Worm (Caenorhabditis elegans): Measurements from ENCODE around the gene snai-1.

Gene snai-1

DNA sequence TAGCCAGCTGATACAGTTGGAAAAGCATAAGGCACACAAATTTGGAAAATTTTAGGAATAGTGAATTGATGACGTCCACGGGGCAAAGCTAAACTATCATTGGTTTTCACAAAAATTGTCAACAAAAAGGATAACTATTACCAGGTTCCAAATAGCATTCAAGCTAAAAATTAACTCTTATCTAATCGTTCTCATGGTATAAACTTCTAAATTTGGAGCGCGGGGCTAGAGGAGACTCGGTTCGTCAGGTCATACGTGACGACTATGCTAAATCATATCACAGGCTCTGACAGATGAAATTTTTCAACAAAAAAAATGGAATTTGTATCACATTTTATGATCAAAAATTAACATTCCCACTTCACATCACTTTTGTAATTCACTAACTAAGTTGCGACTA, 14.3 kb downstream of the snai-1 start:
- no peak for TF ChIP-seq ref-1 (GFP tag; conservative IDR thresholded peaks at IDR 0.05)

DNA sequence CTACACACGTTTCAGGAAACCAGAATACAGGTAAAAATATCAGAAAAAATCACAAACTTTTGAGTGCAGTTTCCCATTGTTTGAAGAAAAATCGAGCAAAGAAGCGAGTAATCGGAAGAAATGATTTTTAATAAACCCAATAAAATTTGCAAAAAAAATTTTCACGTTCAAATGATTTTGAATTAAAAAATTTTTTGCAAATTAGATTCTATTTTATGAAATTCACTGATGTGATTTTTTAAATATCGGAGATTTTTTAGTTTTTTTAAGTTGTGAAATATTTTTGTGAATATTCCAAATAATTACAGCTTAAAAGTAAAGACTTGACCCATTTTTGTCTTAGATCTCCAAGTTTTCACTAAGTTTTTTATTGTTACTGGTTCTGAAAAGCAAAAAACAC, 15.3 kb downstream of the snai-1 start, which contains the start of gene pnp-1:
TSS of gene pnp-1 (minus strand) at position 101 of the 400 bp plus-strand sequence.
- no peak for TF ChIP-seq cog-1 (tag; optimal IDR thresholded peaks at IDR 0.05)
- TF ChIP-seq med-1 (GFP tag; optimal IDR thresholded peaks at IDR 0.05; ENCODE audit: insufficient read depth), result no peak
- TF ChIP-seq ztf-29 (GFP tag; IDR thresholded peaks at IDR 0.05), result no peak
- no peak for TF ChIP-seq tab-1 (GFP tag; IDR thresholded peaks at IDR 0.05)
- TF ChIP-seq flt-1 (GFP tag; IDR thresholded peaks at IDR 0.05), result no peak
- TF ChIP-seq T22C8.4 (GFP tag; IDR thresholded peaks at IDR 0.05), result no peak
- TF ChIP-seq ref-1 (GFP tag; conservative IDR thresholded peaks at IDR 0.05), result no peak
- no peak for TF ChIP-seq klf-2 (GFP tag; conservative IDR thresholded peaks at IDR 0.05)
- no peak for TF ChIP-seq ztf-23 (GFP tag; IDR thresholded peaks at IDR 0.05)

DNA sequence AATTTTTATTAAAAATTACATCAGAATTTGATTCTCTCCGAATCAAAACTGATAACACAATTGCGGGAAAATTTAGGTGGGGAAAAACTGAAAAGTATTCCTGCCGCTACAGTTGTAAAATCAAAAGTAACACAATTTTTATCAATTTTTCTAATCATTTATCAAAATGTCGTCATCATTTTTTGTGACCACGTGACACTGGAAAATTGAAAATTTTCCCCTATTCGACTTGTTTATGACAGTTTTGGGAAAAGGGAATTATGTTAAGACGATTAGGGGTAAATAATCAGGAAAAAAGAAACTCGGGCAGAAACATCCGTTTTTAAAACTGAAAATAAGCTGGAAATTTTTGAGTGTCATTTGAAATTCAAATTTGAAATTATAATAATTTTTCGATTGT, 16.7 kb downstream of the snai-1 start:
- TF ChIP-seq klf-2 (GFP tag; conservative IDR thresholded peaks at IDR 0.05) (no peak), med-1 (GFP tag; optimal IDR thresholded peaks at IDR 0.05; ENCODE audit: insufficient read depth) (no peak), ref-1 (GFP tag; conservative IDR thresholded peaks at IDR 0.05) (no peak)

DNA sequence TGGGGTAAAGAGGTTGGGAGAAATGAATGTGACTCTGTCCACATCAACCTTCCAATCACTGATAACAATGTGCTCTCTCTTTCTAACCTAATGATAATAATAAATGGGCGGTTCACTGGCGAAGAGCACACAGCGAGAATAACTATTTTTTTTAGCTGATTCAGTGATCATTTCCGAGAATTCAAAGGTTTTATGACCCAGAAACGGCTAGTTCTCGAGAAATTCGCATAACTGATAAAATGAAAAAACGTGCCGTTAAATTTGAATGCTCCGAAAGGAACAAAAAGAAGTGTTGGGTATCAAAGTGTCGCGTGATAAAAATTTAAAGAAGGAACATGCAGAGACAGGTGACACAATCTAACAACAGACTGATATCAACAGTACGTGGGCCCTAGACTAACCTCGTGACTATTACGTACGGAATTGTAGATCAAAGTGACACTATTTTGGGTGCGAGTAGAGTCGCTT, 17.7 kb downstream of the snai-1 start:
- no peak for TF ChIP-seq T22C8.4 (GFP tag; IDR thresholded peaks at IDR 0.05)

DNA sequence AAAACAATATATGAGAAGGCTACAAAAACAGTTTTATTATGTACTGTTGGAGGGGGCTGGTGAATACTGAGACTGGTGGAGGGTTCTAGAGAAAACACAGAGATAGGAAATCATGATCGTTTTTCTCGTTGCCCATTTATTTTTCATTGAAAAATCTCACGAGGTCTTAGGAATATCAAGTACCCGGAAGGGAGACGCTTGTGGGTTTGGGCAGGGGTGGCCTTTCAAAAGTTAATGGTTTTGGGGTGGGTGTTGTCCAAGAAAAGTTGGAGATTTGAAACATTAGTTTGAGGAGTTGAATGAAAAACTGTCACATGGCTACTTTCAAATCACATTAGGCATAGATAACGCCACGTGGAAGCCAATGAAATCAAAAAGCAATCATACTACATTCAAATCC, 18.8 kb downstream of the snai-1 start:
- no peak for TF ChIP-seq med-1 (GFP tag; optimal IDR thresholded peaks at IDR 0.05; ENCODE audit: insufficient read depth)
- no peak for TF ChIP-seq T22C8.4 (GFP tag; IDR thresholded peaks at IDR 0.05)
- no peak for TF ChIP-seq klf-2 (GFP tag; conservative IDR thresholded peaks at IDR 0.05)
- no peak for TF ChIP-seq ztf-23 (GFP tag; IDR thresholded peaks at IDR 0.05)
- TF ChIP-seq ztf-29 (GFP tag; IDR thresholded peaks at IDR 0.05), result no peak
- no peak for TF ChIP-seq cog-1 (tag; optimal IDR thresholded peaks at IDR 0.05)
- TF ChIP-seq ref-1 (GFP tag; conservative IDR thresholded peaks at IDR 0.05), result no peak
- TF ChIP-seq tab-1 (GFP tag; IDR thresholded peaks at IDR 0.05), result no peak
- no peak for TF ChIP-seq flt-1 (GFP tag; IDR thresholded peaks at IDR 0.05)

DNA sequence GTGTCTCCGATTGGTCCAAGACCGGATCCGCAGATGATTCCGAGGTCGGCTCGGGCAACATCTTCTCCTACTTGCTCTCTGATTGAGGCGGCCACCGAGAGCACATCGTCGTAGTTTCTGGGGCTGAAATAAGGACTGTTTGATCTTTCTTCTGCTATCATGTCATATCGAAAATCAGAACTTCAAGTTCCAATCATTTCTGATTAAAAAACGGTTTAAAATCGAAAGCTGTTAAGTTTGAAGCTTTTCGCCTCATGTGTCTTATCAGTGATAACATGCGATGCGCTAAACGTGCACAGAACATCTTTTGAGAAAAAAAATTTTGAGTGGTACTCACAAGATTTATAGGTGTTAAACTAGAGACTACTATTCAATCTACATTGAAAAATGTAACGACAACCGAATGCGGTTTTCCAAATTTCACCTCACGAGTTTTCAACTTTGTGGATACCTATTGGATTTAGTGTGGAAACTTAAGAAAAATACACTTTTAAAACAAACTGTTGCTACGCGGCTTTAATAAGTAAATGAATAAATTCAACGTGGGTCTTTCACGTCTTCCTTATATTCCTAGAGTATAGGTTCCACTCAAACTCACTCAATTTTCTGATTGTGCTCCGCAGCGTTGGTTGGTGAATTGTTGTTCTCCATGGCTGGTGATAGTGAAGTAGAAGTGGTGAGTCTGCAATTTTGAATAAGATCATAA, 19.4 kb downstream of the snai-1 start:
- no peak for TF ChIP-seq klf-2 (GFP tag; conservative IDR thresholded peaks at IDR 0.05)
- TF ChIP-seq tab-1 (GFP tag; IDR thresholded peaks at IDR 0.05), result no peak
- TF ChIP-seq flt-1 (GFP tag; IDR thresholded peaks at IDR 0.05), result no peak
- TF ChIP-seq ztf-29 (GFP tag; IDR thresholded peaks at IDR 0.05), result no peak
- TF ChIP-seq med-1 (GFP tag; optimal IDR thresholded peaks at IDR 0.05; ENCODE audit: insufficient read depth), result no peak
- no peak for TF ChIP-seq T22C8.4 (GFP tag; IDR thresholded peaks at IDR 0.05)
- TF ChIP-seq ztf-23 (GFP tag; IDR thresholded peaks at IDR 0.05), result no peak
- no peak for TF ChIP-seq cog-1 (tag; optimal IDR thresholded peaks at IDR 0.05)
- TF ChIP-seq ref-1 (GFP tag; conservative IDR thresholded peaks at IDR 0.05), result no peak

DNA sequence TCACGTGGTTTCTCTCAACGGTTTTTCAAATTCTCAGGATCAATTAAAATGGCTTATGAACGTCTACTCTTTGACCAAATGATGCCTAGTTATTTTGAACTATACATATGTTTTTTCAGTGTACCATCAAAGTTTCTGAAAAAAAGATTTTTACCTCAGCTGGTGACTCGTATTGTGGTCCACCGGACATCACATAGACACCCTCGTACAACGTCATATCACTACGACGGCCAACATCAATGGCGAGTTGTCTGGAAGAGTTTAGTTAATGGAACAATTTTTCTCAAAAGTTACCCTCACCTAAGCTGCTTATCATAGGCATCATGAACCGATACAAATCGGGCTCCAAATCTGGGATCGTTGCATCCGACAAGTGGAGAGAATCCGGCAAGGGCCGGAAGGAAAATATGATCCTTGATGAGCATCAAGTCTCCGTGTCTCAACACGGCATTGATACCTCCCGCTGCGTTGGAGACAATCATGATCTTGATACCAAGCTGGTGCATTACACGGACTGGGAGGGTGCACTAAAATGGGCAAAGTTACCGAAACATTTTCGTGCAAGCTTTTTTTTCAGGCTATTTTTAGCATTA, 20.3 kb downstream of the snai-1 start:
- TF ChIP-seq med-1 (GFP tag; optimal IDR thresholded peaks at IDR 0.05; ENCODE audit: insufficient read depth) (no peak), klf-2 (GFP tag; conservative IDR thresholded peaks at IDR 0.05) (no peak), flt-1 (GFP tag; IDR thresholded peaks at IDR 0.05) (no peak), ztf-23 (GFP tag; IDR thresholded peaks at IDR 0.05) (no peak), T22C8.4 (GFP tag; IDR thresholded peaks at IDR 0.05) (no peak), cog-1 (tag; optimal IDR thresholded peaks at IDR 0.05) (no peak), ztf-29 (GFP tag; IDR thresholded peaks at IDR 0.05) (no peak), tab-1 (GFP tag; IDR thresholded peaks at IDR 0.05) (no peak), ref-1 (GFP tag; conservative IDR thresholded peaks at IDR 0.05) (no peak)

DNA sequence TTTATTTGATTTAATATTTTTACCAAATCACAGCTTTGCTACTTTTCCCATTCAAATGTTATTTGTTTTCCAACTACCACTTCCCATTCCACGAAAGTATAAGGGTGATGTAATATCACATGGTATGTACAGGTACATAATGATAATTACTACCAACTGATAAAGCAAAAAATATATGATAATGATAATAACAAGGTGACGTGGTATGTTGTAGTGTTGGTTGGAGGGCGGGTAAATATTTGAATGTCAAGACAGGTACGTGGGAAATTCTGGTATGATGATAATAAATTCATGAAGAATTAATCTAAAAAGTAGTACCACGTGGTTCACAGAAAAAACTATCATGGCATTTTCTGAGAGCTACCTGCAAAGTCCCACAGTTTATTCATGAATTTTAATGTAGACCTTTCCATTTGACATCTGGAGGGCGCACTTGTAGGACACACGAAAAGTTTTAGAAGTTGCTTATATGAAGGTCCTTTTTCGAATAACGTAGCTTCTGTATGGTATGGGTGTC, 21.6 kb downstream of the snai-1 start:
- TF ChIP-seq tab-1 (GFP tag; IDR thresholded peaks at IDR 0.05) (no peak), cog-1 (tag; optimal IDR thresholded peaks at IDR 0.05) (no peak), ref-1 (GFP tag; conservative IDR thresholded peaks at IDR 0.05) (no peak), ztf-23 (GFP tag; IDR thresholded peaks at IDR 0.05) (no peak), flt-1 (GFP tag; IDR thresholded peaks at IDR 0.05) (no peak), ztf-29 (GFP tag; IDR thresholded peaks at IDR 0.05) (no peak), med-1 (GFP tag; optimal IDR thresholded peaks at IDR 0.05; ENCODE audit: insufficient read depth) (no peak), klf-2 (GFP tag; conservative IDR thresholded peaks at IDR 0.05) (no peak), T22C8.4 (GFP tag; IDR thresholded peaks at IDR 0.05) (no peak)

DNA sequence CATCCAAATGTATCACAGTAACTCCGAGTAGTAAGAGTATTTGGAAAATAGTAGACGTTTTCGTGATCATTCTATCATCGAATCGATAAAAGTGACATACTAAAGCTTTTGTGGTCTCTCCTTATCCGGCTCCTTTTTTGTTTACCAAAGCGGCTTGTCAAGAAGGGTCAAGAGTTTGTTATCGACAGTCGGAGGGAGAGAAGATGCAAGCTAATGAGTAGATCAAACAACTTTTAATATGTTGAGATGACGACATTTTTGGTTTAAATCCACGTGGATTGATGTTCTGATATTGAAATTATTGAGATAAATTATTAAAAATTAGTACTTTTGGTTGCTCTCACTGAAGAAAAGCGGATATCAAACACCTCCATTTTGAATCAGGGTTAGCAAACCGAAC, 22.2 kb downstream of the snai-1 start, which contains the start of gene T21D12.7:
TSS of gene T21D12.7 (minus strand) at position 101 of the 400 bp plus-strand sequence.
- TF ChIP-seq ztf-29 (GFP tag; IDR thresholded peaks at IDR 0.05) (no peak), ztf-23 (GFP tag; IDR thresholded peaks at IDR 0.05) (no peak), med-1 (GFP tag; optimal IDR thresholded peaks at IDR 0.05; ENCODE audit: insufficient read depth) (no peak), flt-1 (GFP tag; IDR thresholded peaks at IDR 0.05) (no peak), cog-1 (tag; optimal IDR thresholded peaks at IDR 0.05) (no peak), ref-1 (GFP tag; conservative IDR thresholded peaks at IDR 0.05) (no peak), klf-2 (GFP tag; conservative IDR thresholded peaks at IDR 0.05) (no peak), tab-1 (GFP tag; IDR thresholded peaks at IDR 0.05) (no peak), T22C8.4 (GFP tag; IDR thresholded peaks at IDR 0.05) (no peak)

DNA sequence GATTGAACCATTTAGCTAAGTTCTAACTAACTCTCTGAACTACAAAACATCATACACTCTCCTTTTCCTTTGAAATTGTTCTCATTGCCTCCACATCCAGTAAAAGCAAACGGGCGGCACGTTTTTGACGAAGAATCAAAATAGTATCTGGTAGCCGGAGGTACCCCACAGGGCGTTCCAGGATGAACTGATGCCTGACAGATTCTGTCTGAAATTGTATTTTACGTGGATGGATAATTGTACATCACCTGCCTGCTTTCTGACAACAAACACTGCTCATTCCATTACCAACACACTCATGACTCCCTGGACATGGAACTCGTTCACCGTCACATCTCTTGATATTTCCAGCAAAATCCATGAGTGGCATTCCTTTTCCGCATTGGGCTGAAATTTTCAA, 23.1 kb downstream of the snai-1 start:
- TF ChIP-seq cog-1 (tag; optimal IDR thresholded peaks at IDR 0.05) (no peak), med-1 (GFP tag; optimal IDR thresholded peaks at IDR 0.05; ENCODE audit: insufficient read depth) (no peak), ztf-23 (GFP tag; IDR thresholded peaks at IDR 0.05) (no peak), T22C8.4 (GFP tag; IDR thresholded peaks at IDR 0.05) (no peak), tab-1 (GFP tag; IDR thresholded peaks at IDR 0.05) (no peak), klf-2 (GFP tag; conservative IDR thresholded peaks at IDR 0.05) (no peak), ref-1 (GFP tag; conservative IDR thresholded peaks at IDR 0.05) (no peak), flt-1 (GFP tag; IDR thresholded peaks at IDR 0.05) (no peak), ztf-29 (GFP tag; IDR thresholded peaks at IDR 0.05) (no peak)

All from whole organism, midembryonic.